Worm (Caenorhabditis elegans): Measurements from ENCODE around the gene Y39B6A.29.

Gene Y39B6A.29

ce11 chrV:19047442-19047841 is 22.9 kb upstream of the Y39B6A.29 start:
- no peak for TF ChIP-seq nhr-237 (tag; optimal IDR thresholded peaks at IDR 0.05)
- no peak for TF ChIP-seq unc-39 (tag; optimal IDR thresholded peaks at IDR 0.05)
- no peak for TF ChIP-seq zag-1 (tag; optimal IDR thresholded peaks at IDR 0.05)
- TF ChIP-seq unc-62 (GFP tag; optimal IDR thresholded peaks at IDR 0.05), result no peak
- TF ChIP-seq aly-2 (tag; optimal IDR thresholded peaks at IDR 0.05), result no peak
- TF ChIP-seq pqm-1 (tag; optimal IDR thresholded peaks at IDR 0.05), result no peak
- no peak for TF ChIP-seq mml-1 (tag; optimal IDR thresholded peaks at IDR 0.05)
- no peak for TF ChIP-seq nhr-76 (tag; optimal IDR thresholded peaks at IDR 0.05)
- TF ChIP-seq nhr-43 (tag; optimal IDR thresholded peaks at IDR 0.05; ENCODE audit: poor library complexity, severe bottlenecking), result no peak
- no peak for TF ChIP-seq nhr-28 (tag; optimal IDR thresholded peaks at IDR 0.05)
- TF ChIP-seq sea-2 (GFP tag; optimal IDR thresholded peaks at IDR 0.05), result no peak
- no peak for TF ChIP-seq daf-12 (tag; optimal IDR thresholded peaks at IDR 0.05)
- TF ChIP-seq ZK546.5 (tag; optimal IDR thresholded peaks at IDR 0.05), result no peak
- no peak for TF ChIP-seq nhr-77 (tag; optimal IDR thresholded peaks at IDR 0.05)
- TF ChIP-seq ceh-16 (tag; optimal IDR thresholded peaks at IDR 0.05), result no peak
- TF ChIP-seq R02D3.7 (tag; optimal IDR thresholded peaks at IDR 0.05), result no peak
- no peak for TF ChIP-seq fos-1 (tag; optimal IDR thresholded peaks at IDR 0.05)
- no peak for TF ChIP-seq mdl-1 (tag; optimal IDR thresholded peaks at IDR 0.05)
- no peak for TF ChIP-seq skn-1 (tag; optimal IDR thresholded peaks at IDR 0.05)
- no peak for TF ChIP-seq hmg-11 (tag; optimal IDR thresholded peaks at IDR 0.05)

ce11 chrV:19044753-19045152 is 20.2 kb upstream of the Y39B6A.29 start, which contains the start of gene asp-15:
Gene asp-15 (minus strand): TSS chrV:19044853.
- no peak for TF ChIP-seq elt-3 (tag; optimal IDR thresholded peaks at IDR 0.05)
- TF ChIP-seq lin-39 (tag; optimal IDR thresholded peaks at IDR 0.05), result no peak
- TF ChIP-seq nhr-76 (tag; optimal IDR thresholded peaks at IDR 0.05), result no peak
- no peak for TF ChIP-seq elt-1 (tag; optimal IDR thresholded peaks at IDR 0.05)
- TF ChIP-seq unc-62 (GFP tag; optimal IDR thresholded peaks at IDR 0.05), result no peak
- no peak for TF ChIP-seq mdl-1 (tag; optimal IDR thresholded peaks at IDR 0.05)
- no peak for TF ChIP-seq nhr-237 (tag; optimal IDR thresholded peaks at IDR 0.05)
- no peak for TF ChIP-seq ceh-9 (tag; optimal IDR thresholded peaks at IDR 0.05)
- no peak for TF ChIP-seq pqm-1 (tag; optimal IDR thresholded peaks at IDR 0.05)
- TF ChIP-seq eor-1 (tag; optimal IDR thresholded peaks at IDR 0.05), result no peak
- no peak for TF ChIP-seq pha-4 (tag; optimal IDR thresholded peaks at IDR 0.05)
- TF ChIP-seq snpc-4 (tag; optimal IDR thresholded peaks at IDR 0.05), result no peak
- no peak for TF ChIP-seq nhr-23 (tag; optimal IDR thresholded peaks at IDR 0.05)
- TF ChIP-seq nhr-11 (tag; optimal IDR thresholded peaks at IDR 0.05), result no peak
- TF ChIP-seq skn-1 (tag; optimal IDR thresholded peaks at IDR 0.05), result no peak
- TF ChIP-seq nhr-12 (tag; optimal IDR thresholded peaks at IDR 0.05), result no peak
- no peak for TF ChIP-seq jun-1 (tag; optimal IDR thresholded peaks at IDR 0.05)
- TF ChIP-seq mml-1 (tag; optimal IDR thresholded peaks at IDR 0.05), result no peak
- TF ChIP-seq daf-12 (tag; optimal IDR thresholded peaks at IDR 0.05), result no peak
- TF ChIP-seq lin-15B (tag; optimal IDR thresholded peaks at IDR 0.05), result no peak

- no peak for TF ChIP-seq daf-12 (tag; optimal IDR thresholded peaks at IDR 0.05)
- TF ChIP-seq ztf-11 (tag; optimal IDR thresholded peaks at IDR 0.05), result no peak
- no peak for TF ChIP-seq lsy-12 (tag; optimal IDR thresholded peaks at IDR 0.05)
Observed at ce11 chrV:19042256-19042655, 17.7 kb upstream of the Y39B6A.29 start, which contains the start of gene asp-16. Gene asp-16 (minus strand): TSS chrV:19042605.

ce11 chrV:19037222-19037621 is 12.6 kb upstream of the Y39B6A.29 start, which contains the start of gene asp-17:
Gene asp-17 (minus strand): TSS chrV:19037322.
- no peak for TF ChIP-seq elt-1 (tag; optimal IDR thresholded peaks at IDR 0.05)
- TF ChIP-seq ama-1 (optimal IDR thresholded peaks at IDR 0.05), result no peak
- no peak for TF ChIP-seq ceh-9 (tag; optimal IDR thresholded peaks at IDR 0.05)
- no peak for TF ChIP-seq R02D3.7 (tag; optimal IDR thresholded peaks at IDR 0.05)
- TF ChIP-seq fkh-2 (tag; optimal IDR thresholded peaks at IDR 0.05), result no peak
- TF ChIP-seq zag-1 (tag; optimal IDR thresholded peaks at IDR 0.05), result no peak
- TF ChIP-seq mdl-1 (tag; optimal IDR thresholded peaks at IDR 0.05), result no peak
- no peak for TF ChIP-seq nhr-43 (tag; optimal IDR thresholded peaks at IDR 0.05; ENCODE audit: poor library complexity, severe bottlenecking)
- no peak for TF ChIP-seq nhr-76 (tag; optimal IDR thresholded peaks at IDR 0.05)
- no peak for TF ChIP-seq aly-2 (tag; optimal IDR thresholded peaks at IDR 0.05)
- no peak for TF ChIP-seq lin-39 (tag; optimal IDR thresholded peaks at IDR 0.05)
- TF ChIP-seq nhr-67 (tag; optimal IDR thresholded peaks at IDR 0.05), result no peak
